Worm (Caenorhabditis elegans): Measurements from ENCODE around the gene gly-11.

DNA sequence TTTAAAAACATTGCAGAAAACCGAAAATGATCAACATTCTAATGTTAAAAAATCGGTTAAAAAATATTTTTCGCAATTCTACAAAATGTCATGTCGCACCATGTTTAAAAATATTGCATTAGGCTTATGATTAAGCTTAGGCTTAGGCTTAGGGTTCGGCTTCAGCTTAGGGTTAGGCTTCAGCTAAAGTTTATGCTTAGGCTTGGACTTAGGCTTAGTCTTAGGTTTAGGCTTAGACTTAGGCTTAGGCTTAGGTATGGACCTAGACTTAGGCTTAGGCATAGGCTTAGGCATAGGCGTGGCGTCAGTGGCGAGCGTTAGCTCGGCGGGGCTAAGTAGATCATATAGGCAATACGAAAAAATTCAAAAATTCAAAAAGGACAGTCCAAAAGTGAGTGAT lies 52.7 kb downstream of the gly-11 start:
- TF ChIP-seq W03F9.2 (tag; optimal IDR thresholded peaks at IDR 0.05), result no peak
- TF ChIP-seq him-1 (tag; optimal IDR thresholded peaks at IDR 0.05), result no peak
